Fruit fly (Drosophila melanogaster) whole organism: ENCODE results near the gene mEFG1.

Experiments
- CG8478 ChIP-seq: fragments of >200 bp; optimal IDR thresholded peaks from 2 replicates; lab custom pipeline; 2018; ENCODE audit warnings: inconsistent platforms
- Dll ChIP-seq: fragments of >200 bp; optimal IDR thresholded peaks from 2 replicates; lab custom pipeline; 2017
- pan ChIP-seq: fragments of >200 bp; optimal IDR thresholded peaks from 2 replicates; lab custom pipeline; 2017
- psq ChIP-seq: fragments of >200 bp; optimal IDR thresholded peaks from 2 replicates; lab custom pipeline; 2017
- usp ChIP-seq: fragments of >200 bp; optimal IDR thresholded peaks from 2 replicates; lab custom pipeline; 2017; ENCODE audit warnings: missing biosample characterization, missing genetic modification characterization, mixed read lengths

- TF ChIP-seq pan (lab: Kevin White, UChicago) (no peak), usp (GFP tag; lab: Kevin White, UChicago) (no peak), Dll (no peak), CG8478 (no peak), psq (lab: Kevin White, UChicago) (no peak)
Measured at dm6 chr2L:7232713-7233112, 9.8 kb upstream of the mEFG1 start, which contains the start of gene CG43800.
